Fruit fly (Drosophila melanogaster): Measurements from ENCODE around the gene CG3225.

The CG3225 gene

DNA sequence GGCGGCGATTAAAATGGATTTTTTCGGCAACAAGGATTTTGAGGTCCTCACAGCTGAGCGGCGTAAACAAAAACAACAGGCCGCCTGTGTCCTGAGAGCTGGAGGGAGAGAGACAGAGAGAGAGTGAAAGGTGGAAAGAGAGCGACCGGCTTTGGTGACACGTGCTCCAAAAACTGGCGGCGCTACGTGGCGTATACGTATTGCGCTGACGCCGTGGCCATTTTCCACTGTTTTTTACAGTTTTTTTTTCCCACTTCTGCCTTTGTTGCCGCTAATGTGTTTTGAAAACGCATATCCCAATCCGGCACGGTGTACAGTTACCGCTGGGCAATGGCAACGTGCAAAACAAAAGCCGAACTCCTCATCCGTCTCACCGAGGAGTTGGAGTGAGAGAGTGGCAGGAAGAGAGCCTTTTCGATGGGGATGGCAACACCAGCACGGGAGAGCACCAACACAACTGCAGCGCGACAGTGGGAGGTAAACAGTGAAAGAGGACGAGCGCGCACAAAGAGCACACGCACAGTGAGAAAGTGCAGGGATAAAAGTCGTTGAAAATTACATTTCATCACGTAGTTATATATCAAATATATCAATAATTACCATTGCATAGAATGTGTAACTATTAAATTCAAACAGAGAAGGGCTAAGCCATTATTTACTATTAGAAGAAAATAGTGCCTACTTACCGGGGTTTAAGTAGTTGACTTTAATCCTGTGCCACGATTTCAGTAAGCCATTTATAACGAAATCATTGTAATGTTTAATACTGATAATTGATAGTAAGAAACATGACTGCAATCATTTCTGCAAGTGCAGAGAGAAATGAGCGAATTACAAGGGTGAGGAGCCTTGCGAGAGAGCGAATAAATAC lies 2.6 kb upstream of the CG3225 start:
- TF ChIP-seq rgr (GFP tag; optimal IDR thresholded peaks at IDR 0.05) (peak; percentile 54), dmrt93B (GFP tag; optimal IDR thresholded peaks at IDR 0.05) (peak; percentile 55), dsf (GFP tag; optimal IDR thresholded peaks at IDR 0.05; ENCODE audit: borderline replicate concordance) (no peak), Dif (GFP tag; optimal IDR thresholded peaks at IDR 0.05; ENCODE audit: partially characterized antibody) (peak; percentile 35), Vsx2 (GFP tag; optimal IDR thresholded peaks at IDR 0.05; ENCODE audit: partially characterized antibody) (no peak), dl (GFP tag; optimal IDR thresholded peaks at IDR 0.05; ENCODE audit: insufficient read depth in 1 of 2, partially characterized antibody in 2 of 2) (no peak), CG9705 (GFP tag; optimal IDR thresholded peaks at IDR 0.05) (peak; percentile 55), sage (GFP tag; optimal IDR thresholded peaks at IDR 0.05) (no peak), foxo (GFP tag; optimal IDR thresholded peaks at IDR 0.05) (peak in 1 of 2 experiments; percentile 82), usp (GFP tag; optimal IDR thresholded peaks at IDR 0.05) (no peak), Sp1 (GFP tag; optimal IDR thresholded peaks at IDR 0.05) (peak; percentile 81), Hr78 (GFP tag; optimal IDR thresholded peaks at IDR 0.05) (no peak), ey (GFP tag; optimal IDR thresholded peaks at IDR 0.05) (peak; percentile 57), CG32264 (GFP tag; optimal IDR thresholded peaks at IDR 0.05) (no peak), HLH106 (tag; optimal IDR thresholded peaks at IDR 0.05) (peak; percentile 71), Hnf4 (GFP tag; optimal IDR thresholded peaks at IDR 0.05) (peak; percentile 50), fru (GFP tag; optimal IDR thresholded peaks at IDR 0.05) (peak; percentile 80), N (GFP tag; optimal IDR thresholded peaks at IDR 0.05) (no peak), jim (GFP tag; optimal IDR thresholded peaks at IDR 0.05) (no peak), psq (GFP tag; optimal IDR thresholded peaks at IDR 0.05) (peak; percentile 78), pan (optimal IDR thresholded peaks at IDR 0.05) (no peak), brk (GFP tag; optimal IDR thresholded peaks at IDR 0.05) (peak; percentile 18), tai (GFP tag; optimal IDR thresholded peaks at IDR 0.05) (peak; percentile 65), h (GFP tag; optimal IDR thresholded peaks at IDR 0.05) (peak; percentile 74), woc (GFP tag; optimal IDR thresholded peaks at IDR 0.05) (no peak), Hr83 (GFP tag; optimal IDR thresholded peaks at IDR 0.05; ENCODE audit: poor library complexity, severe bottlenecking) (no peak), sv (GFP tag; optimal IDR thresholded peaks at IDR 0.05) (no peak), lola (GFP tag; optimal IDR thresholded peaks at IDR 0.05) (no peak), Myc (optimal IDR thresholded peaks at IDR 0.05) (no peak), Jra (GFP tag; optimal IDR thresholded peaks at IDR 0.05) (peak; percentile 25), OdsH (GFP tag; optimal IDR thresholded peaks at IDR 0.05) (peak; percentile 74), CrebA (GFP tag; optimal IDR thresholded peaks at IDR 0.05; ENCODE audit: borderline replicate concordance) (no peak), Abd-B (GFP tag; optimal IDR thresholded peaks at IDR 0.05) (no peak), Mio (GFP tag; optimal IDR thresholded peaks at IDR 0.05) (no peak), br (GFP tag; optimal IDR thresholded peaks at IDR 0.05) (peak; percentile 68), Dfd (GFP tag; optimal IDR thresholded peaks at IDR 0.05) (no peak), Rel (GFP tag; optimal IDR thresholded peaks at IDR 0.05) (no peak), Rel (tag; optimal IDR thresholded peaks at IDR 0.05) (no peak), GATAd (GFP tag; optimal IDR thresholded peaks at IDR 0.05) (no peak)

DNA sequence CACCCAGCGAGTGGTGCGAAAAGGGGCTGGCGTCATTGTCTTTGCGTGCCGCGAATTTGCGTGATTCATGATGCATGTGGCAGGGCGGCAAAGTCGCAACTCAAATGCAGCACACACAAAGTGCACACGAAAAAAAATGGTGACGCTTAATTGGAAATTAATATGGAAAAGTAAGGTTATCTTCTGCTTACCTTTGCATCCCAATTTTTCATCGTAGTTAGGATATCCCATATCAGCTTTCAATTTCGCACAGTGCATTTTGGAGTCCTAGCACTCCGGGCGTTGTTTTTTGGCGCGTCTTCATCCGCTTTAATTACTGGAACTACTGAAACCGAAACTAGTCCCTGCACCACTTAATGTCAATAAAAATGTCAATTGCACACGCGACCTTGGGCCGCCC lies 1.9 kb upstream of the CG3225 start:
- TF ChIP-seq fru (GFP tag; optimal IDR thresholded peaks at IDR 0.05) (peak; percentile 15), Dfd (GFP tag; optimal IDR thresholded peaks at IDR 0.05) (no peak), foxo (GFP tag; optimal IDR thresholded peaks at IDR 0.05) (peak in 1 of 2 experiments; percentile 11), ey (GFP tag; optimal IDR thresholded peaks at IDR 0.05) (peak; percentile 10), br (GFP tag; optimal IDR thresholded peaks at IDR 0.05) (peak; percentile 11)

All from whole organism, wandering third instar larva.